Fruit fly (Drosophila melanogaster): ENCODE measurements around the gene CG13004.
A peak's percentile ranks its signal among the peaks of the same experiment; 100 is the strongest.

The CG13004 gene

DNA sequence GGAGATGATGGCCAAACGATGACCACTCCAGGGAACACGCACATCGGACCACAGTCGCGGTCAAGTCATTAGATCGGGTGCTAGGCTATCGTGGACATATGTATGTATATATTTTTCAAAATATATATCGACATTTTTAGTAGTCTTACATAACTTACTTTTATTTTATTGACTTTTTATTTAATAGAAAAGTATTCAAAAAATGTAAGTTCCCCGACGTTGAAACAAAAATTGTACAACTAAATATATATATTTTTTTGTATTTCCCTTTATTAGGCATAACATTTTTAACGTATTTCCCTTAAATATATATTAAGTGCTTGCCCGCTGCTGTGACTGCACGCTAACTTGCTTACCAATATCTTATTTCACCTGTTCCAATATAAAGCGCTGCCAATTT is 20.2 kb downstream of the CG13004 start (continued):
- TF ChIP-seq ftz-f1 (GFP tag; optimal IDR thresholded peaks at IDR 0.05) (no peak), seq (GFP tag; IDR thresholded peaks at IDR 0.05) (peak; percentile 39; the same call in 1 of the 2 replicates), fd3F (GFP tag; optimal IDR thresholded peaks at IDR 0.05) (no peak), gsb (GFP tag; IDR thresholded peaks at IDR 0.05) (no peak), Nf-YC (tag; optimal IDR thresholded peaks at IDR 0.05) (no peak), CG2678 (tag; optimal IDR thresholded peaks at IDR 0.05) (peak; percentile 49), sqz (GFP tag; optimal IDR thresholded peaks at IDR 0.05) (no peak), kni (GFP tag; optimal IDR thresholded peaks at IDR 0.05) (no peak), caup (GFP tag; optimal IDR thresholded peaks at IDR 0.05; ENCODE audit: severe bottlenecking) (no peak), Xrp1 (GFP tag; IDR thresholded peaks at IDR 0.05) (peak; percentile 9; the same call in 1 of the 2 replicates), Neu2 (GFP tag; optimal IDR thresholded peaks at IDR 0.05; ENCODE audit: borderline replicate concordance) (no peak), Antp (GFP tag; optimal IDR thresholded peaks at IDR 0.05) (no peak), CG17568 (GFP tag; optimal IDR thresholded peaks at IDR 0.05) (no peak), CG7839 (tag; optimal IDR thresholded peaks at IDR 0.05) (peak; percentile 39), CG7357 (GFP tag; IDR thresholded peaks at IDR 0.05) (no peak), Sox102F (GFP tag; optimal IDR thresholded peaks at IDR 0.05) (peak; percentile 9), sima (GFP tag; optimal IDR thresholded peaks at IDR 0.05) (no peak), jigr1 (GFP tag; IDR thresholded peaks at IDR 0.05) (no peak), CG2202 (tag; optimal IDR thresholded peaks at IDR 0.05) (no peak), tap (tag; optimal IDR thresholded peaks at IDR 0.05) (no peak), yki (optimal IDR thresholded peaks at IDR 0.05) (no peak), CG11560 (tag; IDR thresholded peaks at IDR 0.05) (no peak), luna (GFP tag; optimal IDR thresholded peaks at IDR 0.05) (no peak), chinmo (GFP tag; IDR thresholded peaks at IDR 0.05; ENCODE audit: partially characterized antibody) (no peak), Hr3 (GFP tag; optimal IDR thresholded peaks at IDR 0.05) (no peak), CG14667 (GFP tag; IDR thresholded peaks at IDR 0.05) (no peak), Pdp1 (GFP tag; optimal IDR thresholded peaks at IDR 0.05) (peak in 1 of 2 experiments; percentile 8), CG9876 (GFP tag; optimal IDR thresholded peaks at IDR 0.05) (no peak), CG4360 (GFP tag; IDR thresholded peaks at IDR 0.05) (no peak), wek (GFP tag; optimal IDR thresholded peaks at IDR 0.05) (no peak), sens (GFP tag) (peak; percentile 57), Hr39 (optimal IDR thresholded peaks at IDR 0.05) (no peak), Rx (GFP tag; IDR thresholded peaks at IDR 0.05) (peak; percentile 28; the same call in 1 of the 2 replicates), CG34224 (GFP tag; IDR thresholded peaks at IDR 0.05; ENCODE audit: partially characterized antibody) (no peak), pnt (GFP tag; optimal IDR thresholded peaks at IDR 0.05) (no peak), dm (GFP tag; optimal IDR thresholded peaks at IDR 0.05) (no peak), CG18011 (GFP tag; optimal IDR thresholded peaks at IDR 0.05) (no peak), bbx (GFP tag; IDR thresholded peaks at IDR 0.05; ENCODE audit: partially characterized antibody) (no peak), YL-1 (GFP tag; optimal IDR thresholded peaks at IDR 0.05) (no peak), HHEX (GFP tag; optimal IDR thresholded peaks at IDR 0.05) (no peak), repo (GFP tag; optimal IDR thresholded peaks at IDR 0.05) (no peak), dpn (GFP tag; optimal IDR thresholded peaks at IDR 0.05) (no peak), org-1 (GFP tag; optimal IDR thresholded peaks at IDR 0.05) (no peak), CG4617 (GFP tag; optimal IDR thresholded peaks at IDR 0.05; ENCODE audit: borderline replicate concordance) (no peak), Six4 (GFP tag; optimal IDR thresholded peaks at IDR 0.05) (no peak), zen (tag; optimal IDR thresholded peaks at IDR 0.05) (no peak), inv (GFP tag; IDR thresholded peaks at IDR 0.05; ENCODE audit: partially characterized antibody) (no peak), Spps (tag; optimal IDR thresholded peaks at IDR 0.05) (no peak), BEAF-32 (GFP tag; optimal IDR thresholded peaks at IDR 0.05) (no peak), CG43689 (GFP tag; IDR thresholded peaks at IDR 0.05) (no peak), ems (GFP tag; optimal IDR thresholded peaks at IDR 0.05) (no peak), Oli (tag; optimal IDR thresholded peaks at IDR 0.05) (peak; percentile 20)

Data from whole organism, embryonic.